Fruit fly (Drosophila melanogaster) S2 (cell line): ENCODE measurements around the gene Daxx.

Experiments
- CG8478 ChIP-seq: fragments of >200 bp; optimal IDR thresholded peaks from 2 replicates; lab custom pipeline; 2018
- CTCF ChIP-seq, 2 experiments: fragments of >200 bp; optimal IDR thresholded peaks; 2 replicates each; lab custom pipeline; 2018

DNA sequence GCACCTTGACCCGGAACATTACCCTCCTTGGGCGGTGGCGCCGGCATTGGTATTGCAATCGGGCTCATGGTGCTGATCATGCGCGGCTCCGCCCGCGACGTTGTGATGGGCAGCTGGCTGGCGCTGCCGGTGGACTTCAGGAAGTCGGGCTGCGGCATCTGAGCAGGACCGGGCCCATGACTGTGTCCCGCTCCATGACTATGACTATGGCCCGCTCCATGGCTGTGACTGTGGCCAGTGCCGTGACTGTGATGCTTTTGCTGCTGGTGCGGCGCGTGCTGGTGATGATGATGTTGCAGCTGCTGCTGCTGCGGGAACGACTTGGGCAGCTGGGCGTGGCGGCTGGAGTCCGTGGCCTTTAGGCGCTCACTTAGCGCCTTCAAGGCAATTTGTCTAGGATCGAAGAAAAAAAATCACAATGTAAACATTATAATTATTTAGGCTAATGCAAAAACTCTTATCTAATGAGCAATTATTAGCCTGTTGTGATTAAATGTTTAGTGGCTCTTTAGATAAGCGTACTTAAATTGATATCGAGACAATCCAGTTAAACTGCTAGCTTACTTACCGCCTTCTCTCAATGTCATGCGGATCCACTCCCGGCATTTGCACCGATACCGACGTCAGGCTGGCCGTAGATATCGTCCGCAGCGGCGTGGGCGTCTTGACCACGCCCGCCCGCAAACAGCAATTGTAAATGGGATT is 5.7 kb upstream of the Daxx start:
- TF ChIP-seq CTCF (optimal IDR thresholded peaks at IDR 0.05; lab: Kevin White, UChicago), result no peak
- TF ChIP-seq CG8478, result no peak
